Worm (Caenorhabditis elegans) whole organism, midembryonic: ENCODE measurements around the gene T25B9.5.

ENCODE experiments used
- klf-2 ChIP-seq: fragments of 200-800 bp; sonication (Bioruptor generic); conservative IDR thresholded peaks from 2 replicates; pipeline ENCODE4 v1.3.6; 2022; ENCODE audit warnings: missing genetic modification reagents, missing genetic modification characterization, missing compliant biosample characterization
- tab-1 ChIP-seq: fragments of 200-800 bp; sonication (Bioruptor generic); IDR thresholded peaks from 2 replicates; pipeline ENCODE4 v1.3.6; 2022; ENCODE audit warnings: missing genetic modification characterization, missing compliant biosample characterization
- ztf-23 ChIP-seq: fragments of 200-800 bp; sonication (Bioruptor generic); IDR thresholded peaks from 2 replicates; pipeline ENCODE4 v1.3.6; 2022; ENCODE audit warnings: missing genetic modification reagents, missing genetic modification characterization, missing compliant biosample characterization

DNA sequence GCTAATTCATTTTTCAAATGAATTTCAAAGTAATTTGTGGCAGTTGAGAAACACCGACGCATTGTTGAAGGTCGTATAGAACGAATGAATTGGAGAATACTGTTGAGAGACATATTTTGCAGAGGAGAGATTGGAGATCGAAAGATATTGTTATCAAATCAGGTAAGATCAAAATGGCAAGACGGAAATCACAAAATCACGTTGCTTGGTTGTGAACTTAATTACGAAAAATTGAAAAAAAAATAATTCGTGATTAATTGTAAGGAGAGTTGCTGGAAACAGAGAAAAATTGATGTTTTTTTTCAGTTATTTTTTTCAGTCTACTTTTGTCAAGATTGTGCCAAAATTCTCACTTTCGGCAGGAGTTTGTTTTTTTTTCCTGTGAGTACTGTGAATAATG is 4.5 kb downstream of the T25B9.5 start, which contains the start of gene T25B9.1:
- TF ChIP-seq ztf-23 (GFP tag; lab: Robert Waterston, UW) = no peak
- no peak for TF ChIP-seq klf-2 (GFP tag; lab: Robert Waterston, UW)
- no peak for TF ChIP-seq tab-1 (GFP tag; lab: Robert Waterston, UW)
